Fruit fly (Drosophila melanogaster) whole organism, larva: ENCODE results near the gene Slu7.

Experiments used
- noc ChIP-seq: fragments of 200-800 bp; sonication (Bioruptor generic); optimal IDR thresholded peaks from 3 replicates; lab custom pipeline; 2019; ENCODE audit warnings: missing biosample characterization, mild to moderate bottlenecking, missing genetic modification characterization, moderate library complexity

Slu7 gene

dm6 chr3R:29038960-29039581 is at the start of gene Slu7, which contains the start of gene Pkc98E:
TSS of gene Slu7 (minus strand) at chr3R:29039071.
TSS of gene Pkc98E (plus strand) at chr3R:29039156.
- peak; percentile 43 for TF ChIP-seq noc (tag; lab: Kevin White, UChicago)

- TF ChIP-seq noc (tag; lab: Kevin White, UChicago) = no peak
These were observed 49.1 kb upstream of the Slu7 start for dm6 chr3R:29087926-29088487.

dm6 chr3R:29087302-29087782 is 48.5 kb upstream of the Slu7 start:
- no peak for TF ChIP-seq noc (tag; lab: Kevin White, UChicago)

dm6 chr3R:29086896-29087295 is 48.0 kb upstream of the Slu7 start:
- no peak for TF ChIP-seq noc (tag; lab: Kevin White, UChicago)

dm6 chr3R:29083459-29084457 is 44.9 kb upstream of the Slu7 start:
- no peak for TF ChIP-seq noc (tag; lab: Kevin White, UChicago)

dm6 chr3R:29082511-29083296 is 43.8 kb upstream of the Slu7 start:
- TF ChIP-seq noc (tag; lab: Kevin White, UChicago) = no peak

- no peak for TF ChIP-seq noc (tag; lab: Kevin White, UChicago)
These were observed 43.2 kb upstream of the Slu7 start for dm6 chr3R:29082034-29082433.

- TF ChIP-seq noc (tag; lab: Kevin White, UChicago) = no peak
These were observed 38.7 kb upstream of the Slu7 start for dm6 chr3R:29077572-29077971.

- no peak for TF ChIP-seq noc (tag; lab: Kevin White, UChicago)
These were observed 37.7 kb upstream of the Slu7 start for dm6 chr3R:29076609-29077008.

- TF ChIP-seq noc (tag; lab: Kevin White, UChicago) = peak; percentile 19
These were observed 36.9 kb upstream of the Slu7 start for dm6 chr3R:29075631-29076398.

dm6 chr3R:29074001-29074609 is 35.2 kb upstream of the Slu7 start:
- TF ChIP-seq noc (tag; lab: Kevin White, UChicago) = peak; percentile 16

dm6 chr3R:29072834-29073233 is 34.0 kb upstream of the Slu7 start:
- TF ChIP-seq noc (tag; lab: Kevin White, UChicago) = no peak

- no peak for TF ChIP-seq noc (tag; lab: Kevin White, UChicago)
These were observed 32.3 kb upstream of the Slu7 start for dm6 chr3R:29071141-29071540.
